Worm (Caenorhabditis elegans) whole organism, L2 larva: Measurements from ENCODE around the gene Y37E11B.7.

Experiments used
- C34F6.9 ChIP-seq: fragments of 150-350 bp; optimal IDR thresholded peaks from 2 replicates; lab custom pipeline; 2014; ENCODE audit warnings: missing biosample characterization, missing genetic modification characterization
- F13H6.1 ChIP-seq: sonication (generic microtip); optimal IDR thresholded peaks from 2 replicates; lab custom pipeline; 2016; ENCODE audit warnings: missing genetic modification characterization, missing compliant biosample characterization
- Y55F3AM.14 ChIP-seq: fragments of 200-800 bp; sonication (Bioruptor generic); optimal IDR thresholded peaks from 2 replicates; lab custom pipeline; 2018; ENCODE audit warnings: mild to moderate bottlenecking, missing genetic modification characterization, missing compliant biosample characterization
- alr-1 ChIP-seq: fragments of 150-350 bp; optimal IDR thresholded peaks from 2 replicates; lab custom pipeline; 2014; ENCODE audit warnings: missing biosample characterization, missing genetic modification characterization
- blmp-1 ChIP-seq: sonication (generic microtip); optimal IDR thresholded peaks from 2 replicates; lab custom pipeline; 2017; ENCODE audit warnings: missing genetic modification characterization, mild to moderate bottlenecking, missing compliant biosample characterization, antibody characterized with exemption, moderate library complexity; ENCODE audit not compliant: insufficient read depth
- ceh-16 ChIP-seq: fragments of 150-350 bp; optimal IDR thresholded peaks from 2 replicates; lab custom pipeline; 2014; ENCODE audit warnings: missing biosample characterization, missing genetic modification characterization
- crh-2 ChIP-seq: sonication (generic microtip); optimal IDR thresholded peaks from 2 replicates; lab custom pipeline; 2017; ENCODE audit warnings: missing biosample characterization, missing genetic modification characterization
- egl-27 ChIP-seq: sonication (generic microtip); optimal IDR thresholded peaks from 3 replicates; lab custom pipeline; 2017; ENCODE audit warnings: missing biosample characterization, missing genetic modification reagents, missing genetic modification characterization
- elt-1 ChIP-seq: fragments of 150-350 bp; optimal IDR thresholded peaks from 2 replicates; lab custom pipeline; 2014; ENCODE audit warnings: missing biosample characterization, missing genetic modification characterization
- elt-3 ChIP-seq: sonication (generic microtip); optimal IDR thresholded peaks from 2 replicates; lab custom pipeline; 2017; ENCODE audit warnings: missing biosample characterization, missing genetic modification characterization
- fos-1 ChIP-seq: fragments of 150-350 bp; optimal IDR thresholded peaks from 2 replicates; lab custom pipeline; 2014; ENCODE audit warnings: missing biosample characterization, missing genetic modification characterization
- gmeb-1 ChIP-seq: fragments of 150-350 bp; optimal IDR thresholded peaks from 2 replicates; lab custom pipeline; 2014; ENCODE audit warnings: missing biosample characterization, missing genetic modification characterization
- lin-13 ChIP-seq: fragments of 150-350 bp; optimal IDR thresholded peaks from 2 replicates; lab custom pipeline; 2014; ENCODE audit warnings: missing biosample characterization, missing genetic modification reagents, missing genetic modification characterization
- lin-39 ChIP-seq: fragments of 150-350 bp; optimal IDR thresholded peaks from 2 replicates; lab custom pipeline; 2014; ENCODE audit warnings: missing biosample characterization, missing genetic modification reagents, missing genetic modification characterization
- lsy-2 ChIP-seq, 2 experiments: fragments of 150-350 bp in 1 of 2; sonication (generic microtip) in 1 of 2; optimal IDR thresholded peaks; 2 replicates each; lab custom pipeline; 2014 to 2017; ENCODE audit warnings: missing biosample characterization in 2 of 2, missing genetic modification characterization in 2 of 2
- mab-5 ChIP-seq: fragments of 150-350 bp; optimal IDR thresholded peaks from 2 replicates; lab custom pipeline; 2014; ENCODE audit warnings: missing biosample characterization, missing genetic modification characterization
- mbf-1 ChIP-seq: sonication (generic microtip); optimal IDR thresholded peaks from 2 replicates; lab custom pipeline; 2017; ENCODE audit warnings: missing biosample characterization, missing genetic modification characterization
- mdl-1 ChIP-seq, 2 experiments: fragments of 150-350 bp in 1 of 2; sonication (generic microtip) in 1 of 2; optimal IDR thresholded peaks; 2 replicates each; lab custom pipeline; 2017; ENCODE audit warnings: missing biosample characterization in 2 of 2, missing genetic modification characterization in 2 of 2
- nhr-11 ChIP-seq: fragments of 150-350 bp; optimal IDR thresholded peaks from 2 replicates; lab custom pipeline; 2014; ENCODE audit warnings: missing biosample characterization, missing genetic modification characterization
- nhr-12 ChIP-seq: fragments of 150-350 bp; optimal IDR thresholded peaks from 2 replicates; lab custom pipeline; 2014; ENCODE audit warnings: missing biosample characterization, missing genetic modification characterization
- nhr-129 ChIP-seq: fragments of 150-350 bp; optimal IDR thresholded peaks from 2 replicates; lab custom pipeline; 2014; ENCODE audit warnings: missing biosample characterization, missing genetic modification characterization
- nhr-21 ChIP-seq: fragments of 150-350 bp; optimal IDR thresholded peaks from 2 replicates; lab custom pipeline; 2014; ENCODE audit warnings: missing biosample characterization, missing genetic modification characterization
- nhr-23 ChIP-seq: fragments of 150-350 bp; optimal IDR thresholded peaks from 2 replicates; lab custom pipeline; 2014; ENCODE audit warnings: missing biosample characterization, missing genetic modification reagents, missing genetic modification characterization
- nhr-237 ChIP-seq: fragments of 150-350 bp; optimal IDR thresholded peaks from 2 replicates; lab custom pipeline; 2014; ENCODE audit warnings: missing biosample characterization, missing genetic modification characterization
- nhr-25 ChIP-seq: fragments of 150-350 bp; sonication (generic microtip); optimal IDR thresholded peaks from 3 replicates; lab custom pipeline; 2014; ENCODE audit warnings: missing biosample characterization, missing genetic modification characterization
- nhr-6 ChIP-seq: fragments of 150-350 bp; optimal IDR thresholded peaks from 2 replicates; lab custom pipeline; 2014; ENCODE audit warnings: missing biosample characterization, missing genetic modification characterization
- nhr-77 ChIP-seq: fragments of 150-350 bp; optimal IDR thresholded peaks from 2 replicates; lab custom pipeline; 2014; ENCODE audit warnings: missing biosample characterization, missing genetic modification characterization
- sem-4 ChIP-seq: fragments of 150-350 bp; optimal IDR thresholded peaks from 2 replicates; lab custom pipeline; 2014; ENCODE audit warnings: missing biosample characterization, missing genetic modification reagents, missing genetic modification characterization
- sma-3 ChIP-seq: sonication (generic microtip); optimal IDR thresholded peaks from 2 replicates; lab custom pipeline; 2016; ENCODE audit warnings: missing genetic modification reagents, missing genetic modification characterization, missing compliant biosample characterization
- sma-9 ChIP-seq, 2 experiments: fragments of 150-350 bp in 1 of 2; sonication (generic microtip) in 1 of 2; optimal IDR thresholded peaks; 2 replicates each; lab custom pipeline; 2014 to 2016; ENCODE audit warnings: missing genetic modification characterization in 2 of 2, mild to moderate bottlenecking in 1 of 2, missing biosample characterization in 1 of 2, missing compliant biosample characterization in 1 of 2, missing genetic modification reagents in 1 of 2, moderate library complexity in 1 of 2
- unc-39 ChIP-seq: fragments of 150-350 bp; optimal IDR thresholded peaks from 2 replicates; lab custom pipeline; 2014; ENCODE audit warnings: missing biosample characterization, missing genetic modification characterization
- unc-55 ChIP-seq: fragments of 150-350 bp; sonication (generic microtip); optimal IDR thresholded peaks from 3 replicates; lab custom pipeline; 2014; ENCODE audit warnings: missing biosample characterization, missing genetic modification reagents, missing genetic modification characterization
- unc-62 ChIP-seq: fragments of 150-350 bp; optimal IDR thresholded peaks from 2 replicates; lab custom pipeline; 2014; ENCODE audit warnings: missing biosample characterization, missing genetic modification reagents, missing genetic modification characterization
- ztf-4 ChIP-seq: fragments of 150-350 bp; optimal IDR thresholded peaks from 2 replicates; lab custom pipeline; 2014; ENCODE audit warnings: missing biosample characterization, missing genetic modification characterization

The Y37E11B.7 gene

DNA sequence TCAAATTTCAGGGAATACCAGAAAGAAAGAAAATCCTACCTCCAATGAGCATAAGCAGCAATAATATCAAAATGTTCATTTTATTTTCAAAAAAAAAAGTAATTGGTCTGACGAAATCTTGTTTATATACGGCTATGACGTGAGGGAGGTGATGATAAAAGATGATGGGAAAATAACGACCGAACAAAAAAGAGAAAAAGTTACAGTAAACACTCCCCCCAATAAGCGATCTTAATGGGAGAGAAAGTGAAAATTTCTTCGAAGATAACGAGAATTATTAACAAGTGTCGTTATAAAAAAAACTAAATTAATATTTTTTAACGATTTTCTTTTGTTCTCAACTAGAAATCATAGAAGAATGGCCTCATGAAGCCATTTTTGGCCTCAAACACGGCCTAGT lies at the start of gene Y37E11B.7:
Gene Y37E11B.7 (minus strand): TSS at position 207 of the 400 bp plus-strand sequence.
- TF ChIP-seq lin-13 (GFP tag; lab: Kevin White, UChicago) (no peak), blmp-1 (tag; lab: Kevin White, UChicago) (peak; percentile 66)

DNA sequence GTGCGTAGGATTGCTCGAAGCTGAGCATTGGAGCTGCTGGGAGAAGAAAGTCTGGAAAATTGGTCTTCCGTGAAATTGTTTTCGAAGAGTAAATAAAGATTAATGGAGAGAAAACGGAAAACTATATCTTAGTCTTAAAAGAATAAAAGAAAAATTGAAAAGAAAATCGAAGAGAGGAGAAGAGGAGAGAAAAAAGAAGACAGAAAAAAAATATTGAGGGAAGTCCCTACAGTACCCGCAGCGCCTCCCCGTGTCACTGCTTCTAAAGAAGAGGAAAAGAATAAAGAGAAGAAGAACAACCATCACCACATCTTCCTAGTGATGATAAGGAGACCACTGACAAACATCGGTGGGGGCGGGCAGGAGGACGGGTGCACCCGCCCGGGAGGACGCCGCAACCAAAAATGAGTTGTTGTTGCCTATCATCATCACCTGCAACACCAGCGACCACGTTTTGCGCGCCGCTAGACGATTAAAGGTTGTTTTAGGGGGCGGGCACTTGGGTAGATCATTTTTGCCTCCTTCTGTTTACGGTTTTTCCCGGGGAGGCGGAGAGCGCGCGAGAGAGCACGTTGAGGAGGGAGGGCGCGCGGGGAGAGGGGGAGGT lies 48.8 kb upstream of the Y37E11B.7 start, which contains the start of gene CC8.2:
Gene CC8.2 (minus strand): TSS at position 51 of the 607 bp plus-strand sequence.
- TF ChIP-seq sem-4 (no peak), nhr-129 (tag; lab: Kevin White, UChicago) (peak; percentile 81), lin-13 (GFP tag; lab: Kevin White, UChicago) (no peak), egl-27 (tag; lab: Kevin White, UChicago) (peak; percentile 20), fos-1 (tag; lab: Kevin White, UChicago) (no peak), ceh-16 (tag; lab: Kevin White, UChicago) (no peak), unc-39 (tag; lab: Kevin White, UChicago) (no peak), lin-39 (tag; lab: Kevin White, UChicago) (no peak), F13H6.1 (tag; lab: Kevin White, UChicago) (peak; percentile 11), gmeb-1 (tag; lab: Kevin White, UChicago) (peak; percentile 15), nhr-77 (no peak), nhr-21 (tag; lab: Kevin White, UChicago) (peak; percentile 82), lsy-2 (tag; optimal IDR thresholded peaks at IDR 0.05; lab: Kevin White, UChicago) (peak in 1 of 2 experiments; percentile 15), blmp-1 (tag; lab: Kevin White, UChicago) (peak; percentile 65), sma-3 (GFP tag; lab: Kevin White, UChicago) (peak; percentile 55), Y55F3AM.14 (GFP tag; lab: Kevin White, UChicago) (peak; percentile 38), mdl-1 (tag; optimal IDR thresholded peaks at IDR 0.05; lab: Kevin White, UChicago) (peak; percentile 15 to 41), nhr-25 (tag; lab: Kevin White, UChicago) (peak; percentile 71), sma-9 (GFP tag; optimal IDR thresholded peaks at IDR 0.05; lab: Kevin White, UChicago) (peak; percentile 91), sma-9 (tag; optimal IDR thresholded peaks at IDR 0.05; lab: Kevin White, UChicago) (no peak)

DNA sequence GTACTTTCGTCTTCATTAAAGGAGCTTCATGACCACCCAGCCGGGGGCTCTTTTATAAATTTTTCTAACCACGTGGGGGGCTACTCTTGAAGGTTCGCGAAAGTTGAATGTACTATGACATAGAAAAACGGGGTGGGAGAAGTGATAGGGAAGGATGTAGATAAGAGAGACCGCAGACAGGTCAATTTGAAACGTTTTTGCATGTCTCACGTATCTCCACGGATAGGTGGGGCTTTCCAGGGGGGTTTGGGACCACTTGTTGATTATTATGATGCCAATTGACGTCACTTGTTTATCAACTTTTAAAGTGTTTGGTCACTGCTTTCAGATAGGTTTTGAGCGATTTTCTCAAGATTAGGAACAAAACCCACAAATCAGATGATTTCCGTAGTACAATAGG lies 47.6 kb upstream of the Y37E11B.7 start:
- TF ChIP-seq gmeb-1 (tag; lab: Kevin White, UChicago): peak; percentile 9
- peak; percentile 59 for TF ChIP-seq nhr-129 (tag; lab: Kevin White, UChicago)
- peak; percentile 52 for TF ChIP-seq ztf-4 (tag; lab: Kevin White, UChicago)
- peak; percentile 77 for TF ChIP-seq sma-9 (GFP tag; optimal IDR thresholded peaks at IDR 0.05; lab: Kevin White, UChicago)
- no peak for TF ChIP-seq sma-9 (tag; optimal IDR thresholded peaks at IDR 0.05; lab: Kevin White, UChicago)
- peak; percentile 13 for TF ChIP-seq crh-2 (tag; lab: Kevin White, UChicago)
- TF ChIP-seq fos-1 (tag; lab: Kevin White, UChicago): no peak
- no peak for TF ChIP-seq mab-5 (tag; lab: Kevin White, UChicago)
- TF ChIP-seq sma-3 (GFP tag; lab: Kevin White, UChicago): no peak
- no peak for TF ChIP-seq unc-62 (GFP tag; lab: Kevin White, UChicago)
- no peak for TF ChIP-seq elt-1 (tag; lab: Kevin White, UChicago)
- TF ChIP-seq F13H6.1 (tag; lab: Kevin White, UChicago): peak; percentile 82
- no peak for TF ChIP-seq mbf-1 (tag; lab: Kevin White, UChicago)
- TF ChIP-seq nhr-25 (tag; lab: Kevin White, UChicago): peak; percentile 43
- peak in 1 of 2 experiments; percentile 41 for TF ChIP-seq lsy-2 (tag; optimal IDR thresholded peaks at IDR 0.05; lab: Kevin White, UChicago)
- peak; percentile 26 for TF ChIP-seq C34F6.9
- TF ChIP-seq, all 48 proteins: peak for 9

ce11 chrIV:3646338-3647154 lies 46.6 kb upstream of the Y37E11B.7 start:
- TF ChIP-seq sma-3 (GFP tag; lab: Kevin White, UChicago) (no peak), fos-1 (tag; lab: Kevin White, UChicago) (no peak), blmp-1 (tag; lab: Kevin White, UChicago) (no peak), nhr-12 (tag; lab: Kevin White, UChicago) (no peak), nhr-237 (no peak), gmeb-1 (tag; lab: Kevin White, UChicago) (no peak), lin-39 (tag; lab: Kevin White, UChicago) (no peak), nhr-23 (tag; lab: Kevin White, UChicago) (no peak), nhr-6 (tag; lab: Kevin White, UChicago) (no peak), nhr-11 (tag; lab: Kevin White, UChicago) (no peak), ceh-16 (tag; lab: Kevin White, UChicago) (no peak), elt-3 (tag; lab: Kevin White, UChicago) (no peak), Y55F3AM.14 (GFP tag; lab: Kevin White, UChicago) (no peak), unc-55 (GFP tag; lab: Kevin White, UChicago) (no peak), lsy-2 (tag; optimal IDR thresholded peaks at IDR 0.05; lab: Kevin White, UChicago) (no peak), alr-1 (no peak), elt-1 (tag; lab: Kevin White, UChicago) (no peak), unc-62 (GFP tag; lab: Kevin White, UChicago) (no peak), unc-39 (tag; lab: Kevin White, UChicago) (no peak)
